Fruit fly (Drosophila melanogaster) whole organism, embryonic: ENCODE measurements around the gene Pop4.
A peak's percentile ranks its signal among the peaks of the same experiment; 100 is the strongest.

Experiments
- BtbVII ChIP-seq: fragments of 200-800 bp; sonication (Bioruptor generic); optimal IDR thresholded peaks from 3 replicates; lab custom pipeline; 2017; ENCODE audit warnings: missing biosample characterization, mild to moderate bottlenecking, missing genetic modification characterization
- CG10321 ChIP-seq: fragments of 200-800 bp; sonication (Bioruptor generic); IDR thresholded peaks from 2 replicates; pipeline ENCODE4 v1.3.6; 2022; ENCODE audit warnings: missing biosample characterization, missing genetic modification characterization
- CG10543 ChIP-seq: fragments of 200-800 bp; sonication (Bioruptor generic); optimal IDR thresholded peaks from 3 replicates; lab custom pipeline; 2017; ENCODE audit warnings: missing biosample characterization, mild to moderate bottlenecking, missing genetic modification characterization, moderate library complexity
- CG11456 ChIP-seq: fragments of 200-800 bp; sonication (Bioruptor generic); IDR thresholded peaks from 3 replicates; pipeline ENCODE4 v1.3.6; 2022; ENCODE audit warnings: missing biosample characterization, missing genetic modification characterization
- CG13894 ChIP-seq: fragments of 200-800 bp; sonication (Bioruptor generic); optimal IDR thresholded peaks from 3 replicates; lab custom pipeline; 2018; ENCODE audit warnings: missing biosample characterization, mild to moderate bottlenecking, missing genetic modification characterization, moderate library complexity
- CG14050 ChIP-seq: fragments of 200-800 bp; sonication (Bioruptor generic); IDR thresholded peaks from 3 replicates; pipeline ENCODE4 v1.3.6; 2022; ENCODE audit warnings: missing biosample characterization, missing genetic modification characterization
- CG14441 ChIP-seq: fragments of 200-800 bp; sonication (Bioruptor generic); IDR thresholded peaks from 2 replicates; pipeline ENCODE4 v1.3.6; 2022; ENCODE audit warnings: missing biosample characterization, missing genetic modification characterization
- CG15696 ChIP-seq: fragments of 200-800 bp; sonication (Bioruptor generic); optimal IDR thresholded peaks from 2 replicates; lab custom pipeline; 2019; ENCODE audit warnings: missing biosample characterization, mild to moderate bottlenecking, missing genetic modification characterization, moderate library complexity
- CG16813 ChIP-seq: fragments of 200-800 bp; sonication (Bioruptor generic); IDR thresholded peaks from 3 replicates; pipeline ENCODE4 v1.3.6; 2022; ENCODE audit warnings: missing biosample characterization, missing genetic modification characterization; ENCODE audit not compliant: partially characterized antibody
- CG18262 ChIP-seq: fragments of 200-800 bp; optimal IDR thresholded peaks from 3 replicates; lab custom pipeline; 2019; ENCODE audit warnings: missing biosample characterization, mild to moderate bottlenecking, missing genetic modification characterization, moderate library complexity
- CG1832 ChIP-seq: fragments of 200-800 bp; sonication (Bioruptor generic); optimal IDR thresholded peaks from 2 replicates; lab custom pipeline; 2017; ENCODE audit warnings: missing biosample characterization, mild to moderate bottlenecking, missing genetic modification characterization, inconsistent platforms
- CG6175 ChIP-seq: fragments of 200-800 bp; sonication (Bioruptor generic); IDR thresholded peaks from 3 replicates; pipeline ENCODE4 v1.3.6; 2022; ENCODE audit warnings: missing biosample characterization, missing genetic modification characterization
- CG6689 ChIP-seq: fragments of 200-800 bp; sonication (Bioruptor generic); IDR thresholded peaks from 2 replicates; pipeline ENCODE4 v1.3.6; 2022; ENCODE audit warnings: missing biosample characterization, missing genetic modification characterization
- CG7271 ChIP-seq: fragments of 200-800 bp; sonication (Bioruptor generic); optimal IDR thresholded peaks from 2 replicates; lab custom pipeline; 2018; ENCODE audit warnings: missing biosample characterization, mild to moderate bottlenecking, missing genetic modification characterization, moderate library complexity
- CG8359 ChIP-seq: fragments of 200-800 bp; sonication (Bioruptor generic); optimal IDR thresholded peaks from 2 replicates; lab custom pipeline; 2017; ENCODE audit warnings: missing biosample characterization, mild to moderate bottlenecking, missing genetic modification characterization, borderline replicate concordance
- Ets65A ChIP-seq: fragments of 200-800 bp; sonication (Bioruptor generic); peaks from one replicate; lab custom pipeline; 2016; ENCODE audit warnings: missing biosample characterization, missing genetic modification characterization
- Hr51 ChIP-seq, 2 experiments: fragments of 200-800 bp; sonication (Bioruptor generic); optimal IDR thresholded peaks; 2 replicates in 1 of 2; 3 replicates in 1 of 2; lab custom pipeline; 2016 to 2018; ENCODE audit warnings: missing biosample characterization in 2 of 2, missing genetic modification characterization in 2 of 2, mild to moderate bottlenecking in 1 of 2, moderate library complexity in 1 of 2
- MTF-1 ChIP-seq: fragments of 200-800 bp; sonication (Bioruptor generic); optimal IDR thresholded peaks from 2 replicates; lab custom pipeline; 2018; ENCODE audit warnings: missing biosample characterization, mild to moderate bottlenecking, missing genetic modification characterization, borderline replicate concordance
- Med ChIP-seq: fragments of 200-800 bp; sonication (Bioruptor generic); peaks from one replicate; lab custom pipeline; 2016; ENCODE audit warnings: missing biosample characterization, missing genetic modification characterization, mild to moderate bottlenecking, inconsistent platforms, moderate library complexity
- Mrtf ChIP-seq: fragments of 200-800 bp; sonication (Bioruptor generic); IDR thresholded peaks from 3 replicates; pipeline ENCODE4 v1.3.6; 2022; ENCODE audit warnings: missing biosample characterization, missing genetic modification characterization
- Nf-YB ChIP-seq: fragments of 200-800 bp; sonication (Bioruptor generic); optimal IDR thresholded peaks from 3 replicates; lab custom pipeline; 2019; ENCODE audit warnings: missing biosample characterization, mild to moderate bottlenecking, missing genetic modification characterization, moderate library complexity
- Nf-YC ChIP-seq: fragments of 200-800 bp; optimal IDR thresholded peaks from 3 replicates; lab custom pipeline; 2019; ENCODE audit warnings: missing biosample characterization, mild to moderate bottlenecking, missing genetic modification characterization, moderate library complexity
- abd-A ChIP-seq: fragments of 200-800 bp; sonication (Bioruptor generic); optimal IDR thresholded peaks from 3 replicates; lab custom pipeline; 2019; ENCODE audit warnings: missing biosample characterization, mild to moderate bottlenecking, missing genetic modification characterization, moderate library complexity
- crol ChIP-seq: fragments of 200-800 bp; sonication (Bioruptor generic); IDR thresholded peaks from 2 replicates; pipeline ENCODE4 v1.3.6; 2022; ENCODE audit warnings: missing biosample characterization, missing genetic modification characterization
- en ChIP-seq: fragments of 200-800 bp; sonication (Bioruptor generic); optimal IDR thresholded peaks from 2 replicates; lab custom pipeline; 2016; ENCODE audit warnings: missing biosample characterization, missing genetic modification characterization
- exex ChIP-seq: fragments of 200-800 bp; sonication (Bioruptor generic); optimal IDR thresholded peaks from 4 replicates; lab custom pipeline; 2018; ENCODE audit warnings: missing biosample characterization, mild to moderate bottlenecking, missing genetic modification characterization, moderate library complexity
- gcm ChIP-seq: fragments of 200-800 bp; sonication (Bioruptor generic); optimal IDR thresholded peaks from 2 replicates; lab custom pipeline; 2019; ENCODE audit warnings: missing biosample characterization, mild to moderate bottlenecking, missing genetic modification characterization, moderate library complexity
- grn ChIP-seq: fragments of 200-800 bp; sonication (Bioruptor generic); optimal IDR thresholded peaks from 3 replicates; lab custom pipeline; 2017; ENCODE audit warnings: missing biosample characterization, missing genetic modification characterization
- lov ChIP-seq, 2 experiments: fragments of 200-800 bp in 1 of 2; fragments of >200 bp in 1 of 2; sonication (Bioruptor generic) in 1 of 2; IDR thresholded peaks in 1 of 2; optimal IDR thresholded peaks in 1 of 2; 2 replicates in 1 of 2; 3 replicates in 1 of 2; pipeline versions ENCODE4 v1.3.6 to Lab custom; 2017 to 2022; ENCODE audit warnings: missing biosample characterization in 1 of 2, missing genetic modification characterization in 1 of 2
- mirr ChIP-seq: fragments of 200-800 bp; sonication (Bioruptor generic); optimal IDR thresholded peaks from 3 replicates; lab custom pipeline; 2018; ENCODE audit warnings: missing biosample characterization, mild to moderate bottlenecking, missing genetic modification characterization
- nerfin-2 ChIP-seq: fragments of 200-800 bp; sonication (Bioruptor generic); IDR thresholded peaks from 2 replicates; pipeline ENCODE4 v1.3.6; 2022; ENCODE audit warnings: missing biosample characterization, missing genetic modification characterization; ENCODE audit not compliant: partially characterized antibody
- oc ChIP-seq: fragments of 200-800 bp; sonication (Bioruptor generic); optimal IDR thresholded peaks from 2 replicates; lab custom pipeline; 2018; ENCODE audit warnings: missing biosample characterization, mild to moderate bottlenecking, missing genetic modification characterization, moderate library complexity
- pfk ChIP-seq: fragments of 200-800 bp; sonication (Bioruptor generic); optimal IDR thresholded peaks from 2 replicates; lab custom pipeline; 2018; ENCODE audit warnings: missing biosample characterization, mild to moderate bottlenecking, missing genetic modification characterization, moderate library complexity
- seq ChIP-seq: fragments of 200-800 bp; sonication (Bioruptor generic); IDR thresholded peaks from 2 replicates; pipeline ENCODE4 v1.3.6; 2022; ENCODE audit warnings: missing biosample characterization, missing genetic modification characterization
- stc ChIP-seq: fragments of 200-800 bp; sonication (Bioruptor generic); IDR thresholded peaks from 2 replicates; pipeline ENCODE4 v1.3.6; 2022; ENCODE audit warnings: missing biosample characterization, missing genetic modification characterization
- unc-4 ChIP-seq: fragments of 200-800 bp; sonication (Bioruptor generic); IDR thresholded peaks from 2 replicates; pipeline ENCODE4 v1.3.6; 2022; ENCODE audit warnings: missing biosample characterization, missing genetic modification characterization; ENCODE audit not compliant: partially characterized antibody
- unpg ChIP-seq: fragments of 200-800 bp; sonication (Bioruptor generic); optimal IDR thresholded peaks from 3 replicates; lab custom pipeline; 2018; ENCODE audit warnings: missing biosample characterization, mild to moderate bottlenecking, missing genetic modification characterization, moderate library complexity

Pop4 gene

DNA sequence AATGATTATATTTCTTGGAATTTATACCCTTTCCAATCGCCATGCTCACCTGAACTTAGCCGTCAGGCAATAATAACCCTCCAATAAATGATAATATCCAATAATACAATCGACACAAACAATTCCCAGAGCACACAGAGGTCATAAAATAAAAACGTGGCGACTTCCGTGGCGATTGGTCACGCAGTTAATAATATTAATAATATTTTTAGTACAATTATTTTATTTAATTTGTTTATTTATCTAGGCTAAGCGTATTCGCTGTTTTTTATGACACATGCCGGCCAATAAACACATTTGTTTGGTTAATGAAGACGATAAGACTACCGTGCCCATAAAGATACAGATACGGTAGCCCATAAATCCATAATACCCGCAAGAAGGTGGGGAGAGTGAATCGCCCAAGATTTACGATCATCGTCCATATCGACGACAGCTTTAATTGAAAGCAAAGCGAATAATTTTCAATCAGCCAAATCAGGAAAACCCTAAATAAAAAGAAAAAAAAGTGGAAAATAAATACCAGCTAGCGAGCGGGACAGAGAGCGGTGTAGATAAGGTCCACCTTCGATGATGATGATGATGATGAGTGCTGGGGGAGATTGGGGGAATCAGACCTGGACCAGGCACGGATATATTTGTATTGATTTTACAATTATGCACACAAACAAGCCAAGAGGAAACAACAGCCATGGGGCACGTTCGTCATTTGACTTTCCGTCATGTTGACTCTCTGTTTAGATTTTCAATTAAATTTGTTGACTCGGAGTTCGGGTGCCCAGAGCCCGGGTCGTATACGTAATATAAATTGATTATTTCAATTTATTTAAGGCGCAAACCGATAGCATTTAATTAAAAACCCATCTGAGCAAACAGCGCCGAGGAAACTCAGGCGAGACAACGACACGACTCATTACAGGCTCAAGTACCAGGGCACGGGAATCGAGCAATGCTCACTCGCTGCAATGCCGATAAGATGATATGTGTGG lies 17.4 kb downstream of the Pop4 start (continued):
- TF ChIP-seq gcm (GFP tag; lab: Kevin White, UChicago) (peak; percentile 14), CG6689 (GFP tag; lab: Robert Waterston, UW) (no peak), nerfin-2 (GFP tag; lab: Robert Waterston, UW) (no peak), Hr51 (GFP tag; optimal IDR thresholded peaks at IDR 0.05; lab: Kevin White, UChicago) (peak in 1 of 2 experiments; percentile 27), grn (GFP tag; lab: Kevin White, UChicago) (peak; percentile 44), lov (optimal IDR thresholded peaks at IDR 0.05; lab: Kevin White, UChicago) (no peak), lov (GFP tag; IDR thresholded peaks at IDR 0.05; lab: Robert Waterston, UW) (peak; percentile 48; the same call in 1 of the 3 replicates), BtbVII (peak; percentile 23), CG14441 (no peak), CG7271 (no peak), en (GFP tag; lab: Kevin White, UChicago) (no peak), CG18262 (tag; lab: Kevin White, UChicago) (no peak), CG15696 (tag; lab: Kevin White, UChicago) (peak; percentile 46), CG8359 (GFP tag; lab: Kevin White, UChicago) (peak; percentile 9), unpg (GFP tag; lab: Kevin White, UChicago) (peak; percentile 2), unc-4 (GFP tag; lab: Robert Waterston, UW) (no peak), MTF-1 (GFP tag; lab: Kevin White, UChicago) (peak; percentile 18), Mrtf (GFP tag; lab: Robert Waterston, UW) (no peak), pfk (peak; percentile 37)

dm6 chr3L:7958590-7959180 lies 19.8 kb downstream of the Pop4 start:
- TF ChIP-seq abd-A (tag; lab: Kevin White, UChicago) (peak; percentile 98), MTF-1 (GFP tag; lab: Kevin White, UChicago) (no peak), CG11456 (0 out of 3 replicates have a peak, but pooled peaks have one; percentile 34), exex (tag; lab: Kevin White, UChicago) (peak; percentile 80), CG10321 (GFP tag; lab: Robert Waterston, UW) (peak; percentile 74), stc (GFP tag; lab: Robert Waterston, UW) (no peak), oc (peak; percentile 8), crol (GFP tag; lab: Robert Waterston, UW) (peak; percentile 86), CG10543 (GFP tag; lab: Kevin White, UChicago) (no peak), Nf-YB (GFP tag; lab: Kevin White, UChicago) (peak; percentile 90), CG1832 (GFP tag; lab: Kevin White, UChicago) (peak; percentile 41), seq (GFP tag; lab: Robert Waterston, UW) (peak; percentile 71; the same call in 1 of the 2 replicates), Ets65A (GFP tag; lab: Kevin White, UChicago) (peak; percentile 61), CG6175 (GFP tag; lab: Robert Waterston, UW) (0 out of 3 replicates have a peak, but pooled peaks have one; percentile 28), CG14050 (GFP tag; lab: Robert Waterston, UW) (no peak), Nf-YC (tag; lab: Kevin White, UChicago) (peak; percentile 95), mirr (GFP tag; lab: Kevin White, UChicago) (peak; percentile 12), CG13894 (peak; percentile 23), Med (GFP tag; lab: Kevin White, UChicago) (peak; percentile 23), CG16813 (GFP tag; lab: Robert Waterston, UW) (no peak)
